Worm (Caenorhabditis elegans) whole organism, L3 larva: ENCODE data around the gene inx-7.
A peak's percentile ranks its signal among the peaks of the same experiment; 100 is the strongest.

Experiments
- R02D3.7 ChIP-seq: fragments of 150-350 bp; optimal IDR thresholded peaks from 2 replicates; lab custom pipeline; 2014; ENCODE audit warnings: missing biosample characterization, missing genetic modification characterization
- ZK546.5 ChIP-seq: sonication (generic microtip); optimal IDR thresholded peaks from 2 replicates; lab custom pipeline; 2017; ENCODE audit warnings: missing biosample characterization, missing genetic modification characterization
- ama-1 ChIP-seq: fragments of 150-350 bp; optimal IDR thresholded peaks from 2 replicates; lab custom pipeline; 2018
- elt-2 ChIP-seq: sonication (generic microtip); optimal IDR thresholded peaks from 2 replicates; lab custom pipeline; 2016; ENCODE audit warnings: missing genetic modification reagents, mild to moderate bottlenecking, missing genetic modification characterization, missing compliant biosample characterization
- fkh-10 ChIP-seq: sonication (generic microtip); optimal IDR thresholded peaks from 2 replicates; lab custom pipeline; 2017; ENCODE audit warnings: missing biosample characterization, missing genetic modification reagents, missing genetic modification characterization
- nfya-1 ChIP-seq: sonication (generic microtip); optimal IDR thresholded peaks from 2 replicates; lab custom pipeline; 2017; ENCODE audit warnings: missing genetic modification characterization, mild to moderate bottlenecking, missing compliant biosample characterization, antibody characterized with exemption, moderate library complexity; ENCODE audit not compliant: insufficient read depth
- nhr-25 ChIP-seq: sonication (generic microtip); optimal IDR thresholded peaks from 2 replicates; lab custom pipeline; 2017; ENCODE audit warnings: missing biosample characterization, missing genetic modification characterization
- nhr-28 ChIP-seq: fragments of 150-350 bp; optimal IDR thresholded peaks from 2 replicates; lab custom pipeline; 2014; ENCODE audit warnings: missing biosample characterization, missing genetic modification characterization
- nhr-77 ChIP-seq: fragments of 150-350 bp; optimal IDR thresholded peaks from 2 replicates; lab custom pipeline; 2014; ENCODE audit warnings: missing biosample characterization, missing genetic modification characterization
- pqm-1 ChIP-seq: fragments of 150-350 bp; optimal IDR thresholded peaks from 2 replicates; lab custom pipeline; 2017; ENCODE audit warnings: missing biosample characterization, missing genetic modification characterization, inconsistent platforms
- skn-1 ChIP-seq: fragments of 150-350 bp; optimal IDR thresholded peaks from 2 replicates; lab custom pipeline; 2014; ENCODE audit warnings: missing biosample characterization, missing genetic modification characterization
- unc-39 ChIP-seq: sonication (generic microtip); optimal IDR thresholded peaks from 4 replicates; lab custom pipeline; 2017; ENCODE audit warnings: missing biosample characterization, missing genetic modification characterization
- unc-62 ChIP-seq: fragments of 150-350 bp; sonication (generic microtip); optimal IDR thresholded peaks from 4 replicates; lab custom pipeline; 2014; ENCODE audit warnings: missing biosample characterization, missing genetic modification reagents, missing genetic modification characterization

DNA sequence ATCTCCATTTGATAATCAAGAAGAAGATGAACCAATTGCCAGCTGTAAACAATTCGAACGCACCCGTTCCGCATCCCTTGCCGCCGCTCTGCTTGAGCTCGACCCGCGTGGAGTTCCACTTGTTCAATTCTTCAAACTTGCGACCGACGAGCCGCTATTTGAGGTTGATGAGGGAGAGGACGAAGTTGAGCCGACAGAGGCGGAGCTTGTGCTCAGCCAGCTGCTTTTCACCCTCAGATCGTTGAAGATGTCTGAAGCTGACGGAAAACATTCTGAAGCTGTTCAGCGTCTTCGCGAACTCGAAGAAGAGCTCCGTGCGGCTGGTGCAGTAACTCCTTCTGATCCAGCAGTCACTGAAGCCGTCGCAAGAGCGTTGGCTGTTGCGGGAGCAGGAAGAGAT, 39.4 kb upstream of the inx-7 start:
- TF ChIP-seq R02D3.7 (tag; lab: Kevin White, UChicago) (no peak), pqm-1 (tag; lab: Kevin White, UChicago) (no peak), nhr-25 (no peak), nhr-77 (no peak), nfya-1 (no peak), unc-39 (no peak), ama-1 (lab: Kevin White, UChicago) (peak; percentile 39), ZK546.5 (tag; lab: Kevin White, UChicago) (no peak), elt-2 (tag; lab: Kevin White, UChicago) (no peak), unc-62 (GFP tag; lab: Kevin White, UChicago) (no peak), nhr-28 (tag; lab: Kevin White, UChicago) (no peak), skn-1 (tag; lab: Kevin White, UChicago) (no peak), fkh-10 (GFP tag; lab: Kevin White, UChicago) (no peak)
